Worm (Caenorhabditis elegans) whole organism, L1 larva: ENCODE data around the gene ZC239.13.

Experiments
- hlh-4 ChIP-seq: sonication (generic microtip); optimal IDR thresholded peaks from 2 replicates; lab custom pipeline; 2016; ENCODE audit warnings: mild to moderate bottlenecking, missing genetic modification characterization, missing compliant biosample characterization
- irx-1 ChIP-seq: sonication (generic microtip); optimal IDR thresholded peaks from 2 replicates; lab custom pipeline; 2016; ENCODE audit warnings: missing genetic modification characterization, missing compliant biosample characterization
- lsy-2 ChIP-seq, 2 experiments: fragments of 150-350 bp; optimal IDR thresholded peaks; 2 replicates each; lab custom pipeline; 2014; ENCODE audit warnings: missing biosample characterization in 2 of 2, missing genetic modification characterization in 2 of 2
- nhr-28 ChIP-seq: fragments of 150-350 bp; optimal IDR thresholded peaks from 2 replicates; lab custom pipeline; 2014; ENCODE audit warnings: missing biosample characterization, missing genetic modification characterization
- nhr-76 ChIP-seq: sonication (generic microtip); optimal IDR thresholded peaks from 2 replicates; lab custom pipeline; 2017; ENCODE audit warnings: missing biosample characterization, missing genetic modification characterization
- pqm-1 ChIP-seq: sonication (generic microtip); optimal IDR thresholded peaks from 3 replicates; lab custom pipeline; 2017; ENCODE audit warnings: missing biosample characterization, missing genetic modification characterization
- rnt-1 ChIP-seq: sonication (generic microtip); optimal IDR thresholded peaks from 2 replicates; lab custom pipeline; 2016; ENCODE audit warnings: mild to moderate bottlenecking, missing genetic modification characterization, moderate library complexity, missing compliant biosample characterization
- skn-1 ChIP-seq: fragments of 150-350 bp; optimal IDR thresholded peaks from 2 replicates; lab custom pipeline; 2014; ENCODE audit warnings: missing biosample characterization, missing genetic modification characterization
- snpc-4 ChIP-seq: fragments of 150-350 bp; optimal IDR thresholded peaks from 2 replicates; lab custom pipeline; 2014; ENCODE audit warnings: missing biosample characterization, missing genetic modification characterization
- unc-62 ChIP-seq: fragments of 150-350 bp; optimal IDR thresholded peaks from 2 replicates; lab custom pipeline; 2014; ENCODE audit warnings: missing biosample characterization, missing genetic modification reagents, missing genetic modification characterization
- zag-1 ChIP-seq: fragments of 150-350 bp; optimal IDR thresholded peaks from 2 replicates; lab custom pipeline; 2014; ENCODE audit warnings: missing biosample characterization, missing genetic modification characterization

ce11 chrII:3248043-3248718, 25.5 kb upstream of the ZC239.13 start, which contains the start of the genes fbxc-50 and C17F4.2:
- no peak for TF ChIP-seq snpc-4 (tag; lab: Kevin White, UChicago)
- no peak for TF ChIP-seq pqm-1
- no peak for TF ChIP-seq nhr-76
- no peak for TF ChIP-seq nhr-28 (tag; lab: Kevin White, UChicago)
- TF ChIP-seq hlh-4 (tag; lab: Kevin White, UChicago): no peak
- TF ChIP-seq skn-1 (tag; lab: Kevin White, UChicago): no peak
- no peak for TF ChIP-seq zag-1 (tag; lab: Kevin White, UChicago)
- no peak for TF ChIP-seq irx-1 (tag; lab: Kevin White, UChicago)
- TF ChIP-seq lsy-2 (tag; optimal IDR thresholded peaks at IDR 0.05; lab: Kevin White, UChicago): no peak
- no peak for TF ChIP-seq unc-62
- TF ChIP-seq rnt-1 (tag; lab: Kevin White, UChicago): no peak
